Comparison of ENCODE assay signal across 2 fruit fly cellular contexts in the genomic region with DNA sequence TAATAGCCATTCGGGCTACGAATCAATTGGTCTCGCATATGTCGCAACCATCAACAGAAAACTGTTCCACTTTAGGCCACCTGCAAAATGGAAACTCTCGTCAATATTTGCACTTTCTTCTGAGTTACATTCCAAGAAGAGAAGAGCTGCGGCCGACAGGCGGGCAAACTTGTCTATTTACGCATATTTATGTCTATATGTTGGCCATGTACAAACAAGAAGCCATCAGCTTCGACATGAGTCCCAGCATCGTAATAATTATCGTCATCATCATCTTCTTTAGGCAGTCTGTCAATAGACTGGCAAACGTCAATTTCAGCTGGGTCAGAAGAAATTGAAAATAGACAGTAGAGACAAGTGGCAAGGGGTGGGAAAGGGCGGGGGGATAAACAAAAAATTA.
A peak's percentile ranks its signal among the peaks of the same experiment; 100 is the strongest.
TF ChIP-seq lines count a peak whose summit lies in the region.

No protein-coding gene starts in this region.

- TF ChIP-seq CTCF in whole organism, embryonic (GFP tag; optimal IDR thresholded peaks at IDR 0.05; lab: Kevin White, UChicago) = peak; percentile 8

TF ChIP-seq in whole organism, embryonic, 481 proteins besides CTCF, POLR2A, EP300 and RAD21 (continues in another document):
- peak; percentile 70 for TF ChIP-seq CG14710 (tag; optimal IDR thresholded peaks at IDR 0.05; lab: Kevin White, UChicago)
- TF ChIP-seq CG3847 (GFP tag; IDR thresholded peaks at IDR 0.05; lab: Robert Waterston, UW) = no peak
- TF ChIP-seq CG2889 (GFP tag; IDR thresholded peaks at IDR 0.05; lab: Robert Waterston, UW) = no peak
- peak; percentile 65 for TF ChIP-seq CG11723 (GFP tag; optimal IDR thresholded peaks at IDR 0.05; lab: Kevin White, UChicago)
- TF ChIP-seq CG34422 (GFP tag; IDR thresholded peaks at IDR 0.05; lab: Robert Waterston, UW) = no peak
- peak; percentile 60 for TF ChIP-seq caup (GFP tag; optimal IDR thresholded peaks at IDR 0.05; lab: Kevin White, UChicago; ENCODE audit: severe bottlenecking)
- TF ChIP-seq CG10565 (GFP tag; optimal IDR thresholded peaks at IDR 0.05; lab: Kevin White, UChicago) = no peak
- no peak for TF ChIP-seq CG42726 (GFP tag; IDR thresholded peaks at IDR 0.05; lab: Robert Waterston, UW; ENCODE audit: partially characterized antibody)
- TF ChIP-seq CG12236 (GFP tag; optimal IDR thresholded peaks at IDR 0.05; lab: Kevin White, UChicago) = peak; percentile 54
- TF ChIP-seq zfh1 (GFP tag; IDR thresholded peaks at IDR 0.05; lab: Robert Waterston, UW) = peak; percentile 52; the same call in 1 of the 3 replicates
- no peak for TF ChIP-seq klu (GFP tag; IDR thresholded peaks at IDR 0.05; lab: Robert Waterston, UW)
- no peak for TF ChIP-seq aop (GFP tag; IDR thresholded peaks at IDR 0.05; lab: Robert Waterston, UW)
- no peak for TF ChIP-seq CG2129 (GFP tag; IDR thresholded peaks at IDR 0.05; lab: Robert Waterston, UW; ENCODE audit: partially characterized antibody)
- TF ChIP-seq CG11695 (GFP tag; IDR thresholded peaks at IDR 0.05; lab: Robert Waterston, UW) = 0 out of 3 replicates have a peak, but pooled peaks have one; percentile 34
- peak; percentile 84 for TF ChIP-seq CG7987 (GFP tag; optimal IDR thresholded peaks at IDR 0.05; lab: Kevin White, UChicago)
- 0 out of 2 replicates have a peak, but pooled peaks have one; percentile 23 for TF ChIP-seq sob (GFP tag; IDR thresholded peaks at IDR 0.05; lab: Robert Waterston, UW)
- TF ChIP-seq CG18476 (GFP tag; optimal IDR thresholded peaks at IDR 0.05; lab: Kevin White, UChicago) = peak; percentile 1
- peak; percentile 20 for TF ChIP-seq Fer1 (GFP tag; optimal IDR thresholded peaks at IDR 0.05; lab: Kevin White, UChicago)
- 0 out of 2 replicates have a peak, but pooled peaks have one; percentile 26 for TF ChIP-seq peb (GFP tag; IDR thresholded peaks at IDR 0.05; lab: Robert Waterston, UW)
- TF ChIP-seq CG8388 (GFP tag; optimal IDR thresholded peaks at IDR 0.05; lab: Kevin White, UChicago) = peak; percentile 58
- peak in 1 of 2 experiments; percentile 30 for TF ChIP-seq Eip74EF (GFP tag; optimal IDR thresholded peaks at IDR 0.05; lab: Kevin White, UChicago)
- no peak for TF ChIP-seq D19B (GFP tag; optimal IDR thresholded peaks at IDR 0.05; lab: Kevin White, UChicago)
- no peak for TF ChIP-seq al (GFP tag; IDR thresholded peaks at IDR 0.05; lab: Robert Waterston, UW)
- peak; percentile 24 for TF ChIP-seq tin (GFP tag; optimal IDR thresholded peaks at IDR 0.05; lab: Kevin White, UChicago)
- no peak for TF ChIP-seq CG4282 (GFP tag; optimal IDR thresholded peaks at IDR 0.05; lab: Kevin White, UChicago)
- TF ChIP-seq vfl (GFP tag; optimal IDR thresholded peaks at IDR 0.05; lab: Kevin White, UChicago) = no peak
- TF ChIP-seq seq (GFP tag; IDR thresholded peaks at IDR 0.05; lab: Robert Waterston, UW) = peak; percentile 64; the same call in 1 of the 2 replicates
- TF ChIP-seq Asciz (GFP tag; optimal IDR thresholded peaks at IDR 0.05; lab: Kevin White, UChicago) = peak; percentile 83
- no peak for TF ChIP-seq zf30C (GFP tag; optimal IDR thresholded peaks at IDR 0.05; lab: Kevin White, UChicago)
- no peak for TF ChIP-seq CG1792 (GFP tag; optimal IDR thresholded peaks at IDR 0.05; lab: Kevin White, UChicago)
- peak; percentile 36 for TF ChIP-seq CG12391 (tag; optimal IDR thresholded peaks at IDR 0.05; lab: Kevin White, UChicago)
- TF ChIP-seq Oli (tag; optimal IDR thresholded peaks at IDR 0.05; lab: Kevin White, UChicago) = peak; percentile 23
- peak; percentile 84 for TF ChIP-seq wek (GFP tag; optimal IDR thresholded peaks at IDR 0.05; lab: Kevin White, UChicago)
- TF ChIP-seq slbo (GFP tag; IDR thresholded peaks at IDR 0.05; lab: Robert Waterston, UW) = no peak
- no peak for TF ChIP-seq mld (GFP tag; IDR thresholded peaks at IDR 0.05; lab: Robert Waterston, UW; ENCODE audit: partially characterized antibody)
- 0 out of 2 replicates have a peak, but pooled peaks have one; percentile 18 for TF ChIP-seq sens-2 (GFP tag; IDR thresholded peaks at IDR 0.05; lab: Robert Waterston, UW)
- no peak for TF ChIP-seq CG10321 (GFP tag; IDR thresholded peaks at IDR 0.05; lab: Robert Waterston, UW)
- TF ChIP-seq ATbp (GFP tag; optimal IDR thresholded peaks at IDR 0.05; lab: Kevin White, UChicago) = peak; percentile 95
- peak; percentile 80 for TF ChIP-seq Xrp1 (GFP tag; IDR thresholded peaks at IDR 0.05; lab: Robert Waterston, UW)
- TF ChIP-seq CG9609 (GFP tag; optimal IDR thresholded peaks at IDR 0.05; lab: Kevin White, UChicago) = no peak
- TF ChIP-seq HLH54F (GFP tag; optimal IDR thresholded peaks at IDR 0.05; lab: Kevin White, UChicago) = no peak

TF ChIP-seq in whole organism, prepupa, 60 proteins besides CTCF, POLR2A, EP300 and RAD21:
- TF ChIP-seq fkh (GFP tag; optimal IDR thresholded peaks at IDR 0.05; lab: Kevin White, UChicago) (peak; percentile 94), CG31627 (GFP tag; optimal IDR thresholded peaks at IDR 0.05; lab: Kevin White, UChicago) (no peak)
